Fruit fly (Drosophila melanogaster): ENCODE data around the gene CG3719.

Gene CG3719

dm6 chrX:1411225-1411932 is 31.1 kb upstream of the CG3719 start (continued):
- peak; percentile 63 for TF ChIP-seq CG13894 (tag; optimal IDR thresholded peaks at IDR 0.05)
- TF ChIP-seq sens (GFP tag) = peak; percentile 23
- TF ChIP-seq Adf1 (GFP tag; IDR thresholded peaks at IDR 0.05) = peak; percentile 71
- peak; percentile 90 for TF ChIP-seq D19A (tag; optimal IDR thresholded peaks at IDR 0.05)
- peak; percentile 15 for TF ChIP-seq nom (GFP tag; optimal IDR thresholded peaks at IDR 0.05)
- peak; percentile 34 for TF ChIP-seq scrt (GFP tag; optimal IDR thresholded peaks at IDR 0.05)
- 0 out of 2 replicates have a peak, but pooled peaks have one; percentile 5 for TF ChIP-seq Drgx (GFP tag; IDR thresholded peaks at IDR 0.05)
- no peak for TF ChIP-seq CG7556 (GFP tag; optimal IDR thresholded peaks at IDR 0.05)
- TF ChIP-seq CG12219 (GFP tag; optimal IDR thresholded peaks at IDR 0.05) = no peak

- 0 out of 2 replicates have a peak, but pooled peaks have one; percentile 35 for TF ChIP-seq crol (GFP tag; IDR thresholded peaks at IDR 0.05)
- TF ChIP-seq CG4854 (GFP tag; optimal IDR thresholded peaks at IDR 0.05) = no peak
- TF ChIP-seq TFAM (GFP tag; optimal IDR thresholded peaks at IDR 0.05) = no peak
- TF ChIP-seq CG4282 (GFP tag; optimal IDR thresholded peaks at IDR 0.05) = no peak
- no peak for TF ChIP-seq oc (tag; optimal IDR thresholded peaks at IDR 0.05)
- no peak for TF ChIP-seq Xbp1 (GFP tag; optimal IDR thresholded peaks at IDR 0.05)
- TF ChIP-seq Deaf1 (tag; optimal IDR thresholded peaks at IDR 0.05) = peak; percentile 80
- TF ChIP-seq Hand (GFP tag; optimal IDR thresholded peaks at IDR 0.05) = no peak
- TF ChIP-seq ranshi (GFP tag; IDR thresholded peaks at IDR 0.05) = no peak
- peak; percentile 16; the same call in 1 of the 2 replicates for TF ChIP-seq MBD-R2 (GFP tag; IDR thresholded peaks at IDR 0.05)
- peak; percentile 1 for TF ChIP-seq ewg (GFP tag; optimal IDR thresholded peaks at IDR 0.05)
- TF ChIP-seq onecut (GFP tag; IDR thresholded peaks at IDR 0.05) = peak; percentile 88
- TF ChIP-seq Hr39 (optimal IDR thresholded peaks at IDR 0.05) = no peak
- TF ChIP-seq crp (GFP tag; optimal IDR thresholded peaks at IDR 0.05) = peak in 1 of 2 experiments; percentile 33
- TF ChIP-seq Nf-YC (tag; optimal IDR thresholded peaks at IDR 0.05) = no peak
These were observed 30.0 kb upstream of the CG3719 start for dm6 chrX:1410312-1410711.

- TF ChIP-seq kay (GFP tag; optimal IDR thresholded peaks at IDR 0.05) = no peak
- TF ChIP-seq Adf1 (GFP tag; IDR thresholded peaks at IDR 0.05) = peak; percentile 13; the same call in 1 of the 2 replicates
- no peak for TF ChIP-seq ab (GFP tag; optimal IDR thresholded peaks at IDR 0.05)
- TF ChIP-seq CG8924 (tag; optimal IDR thresholded peaks at IDR 0.05) = no peak
- TF ChIP-seq salm (tag; optimal IDR thresholded peaks at IDR 0.05) = no peak
- no peak for TF ChIP-seq CG17829 (tag; optimal IDR thresholded peaks at IDR 0.05)
- no peak for TF ChIP-seq tgo (GFP tag; IDR thresholded peaks at IDR 0.05)
- TF ChIP-seq CG16813 (GFP tag; IDR thresholded peaks at IDR 0.05; ENCODE audit: partially characterized antibody) = no peak
- 0 out of 4 replicates have a peak, but pooled peaks have one; percentile 9 for TF ChIP-seq chinmo (GFP tag; IDR thresholded peaks at IDR 0.05; ENCODE audit: partially characterized antibody)
- no peak for TF ChIP-seq CG8478 (optimal IDR thresholded peaks at IDR 0.05)
- peak; percentile 97 for TF ChIP-seq Deaf1 (tag; optimal IDR thresholded peaks at IDR 0.05)
- TF ChIP-seq eyg (GFP tag; optimal IDR thresholded peaks at IDR 0.05) = no peak
- no peak for TF ChIP-seq CG14667 (GFP tag; IDR thresholded peaks at IDR 0.05)
- TF ChIP-seq Spps (tag; optimal IDR thresholded peaks at IDR 0.05) = no peak
- no peak for TF ChIP-seq CG2678 (tag; optimal IDR thresholded peaks at IDR 0.05)
- TF ChIP-seq CG10543 (GFP tag; optimal IDR thresholded peaks at IDR 0.05) = peak; percentile 11
- TF ChIP-seq CG1832 (GFP tag; optimal IDR thresholded peaks at IDR 0.05) = peak; percentile 5
- no peak for TF ChIP-seq trh (GFP tag; optimal IDR thresholded peaks at IDR 0.05)
- peak; percentile 82 for TF ChIP-seq ewg (GFP tag; optimal IDR thresholded peaks at IDR 0.05)
- peak; percentile 51 for TF ChIP-seq p53 (GFP tag; optimal IDR thresholded peaks at IDR 0.05)
- no peak for TF ChIP-seq Hr78 (GFP tag; optimal IDR thresholded peaks at IDR 0.05)
- TF ChIP-seq cg (GFP tag; optimal IDR thresholded peaks at IDR 0.05) = peak; percentile 5
- TF ChIP-seq scrt (GFP tag; optimal IDR thresholded peaks at IDR 0.05) = peak; percentile 9
- no peak for TF ChIP-seq ftz-f1 (GFP tag; optimal IDR thresholded peaks at IDR 0.05)
- peak; percentile 0 for TF ChIP-seq sens (GFP tag)
- TF ChIP-seq C15 (GFP tag; IDR thresholded peaks at IDR 0.05) = no peak
- TF ChIP-seq zfh1 (GFP tag; IDR thresholded peaks at IDR 0.05) = no peak
- TF ChIP-seq slou (GFP tag; optimal IDR thresholded peaks at IDR 0.05) = no peak
- TF ChIP-seq MBD-R2 (GFP tag; IDR thresholded peaks at IDR 0.05) = peak; percentile 17; the same call in 1 of the 2 replicates
These were observed 28.7 kb upstream of the CG3719 start, which contains the start of gene futsch for dm6 chrX:1408964-1409363. Gene futsch, plus strand, starts transcription at chrX:1409069.

All from whole organism, embryonic.